Worm (Caenorhabditis elegans) whole organism, L3 larva: ENCODE data around the gene K11G9.5.
A peak's percentile ranks its signal among the peaks of the same experiment; 100 is the strongest.

Experiments used
- aly-2 ChIP-seq: fragments of 150-350 bp; optimal IDR thresholded peaks from 2 replicates; lab custom pipeline; 2014; ENCODE audit warnings: missing biosample characterization, missing genetic modification characterization
- ama-1 ChIP-seq: fragments of 150-350 bp; optimal IDR thresholded peaks from 2 replicates; lab custom pipeline; 2018
- ceh-16 ChIP-seq: sonication (generic microtip); optimal IDR thresholded peaks from 2 replicates; lab custom pipeline; 2017; ENCODE audit warnings: missing biosample characterization, missing genetic modification characterization
- ceh-28 ChIP-seq: fragments of 150-350 bp; optimal IDR thresholded peaks from 2 replicates; lab custom pipeline; 2014; ENCODE audit warnings: missing biosample characterization, missing genetic modification reagents, missing genetic modification characterization
- ceh-82 ChIP-seq: fragments of 150-350 bp; optimal IDR thresholded peaks from 2 replicates; lab custom pipeline; 2014; ENCODE audit warnings: missing biosample characterization, missing genetic modification characterization
- ceh-9 ChIP-seq: sonication (generic microtip); optimal IDR thresholded peaks from 2 replicates; lab custom pipeline; 2018; ENCODE audit warnings: missing biosample characterization, missing genetic modification characterization
- egl-5 ChIP-seq: fragments of 150-350 bp; optimal IDR thresholded peaks from 2 replicates; lab custom pipeline; 2017; ENCODE audit warnings: missing biosample characterization, missing genetic modification reagents, missing genetic modification characterization, inconsistent platforms
- elt-1 ChIP-seq: fragments of 150-350 bp; optimal IDR thresholded peaks from 2 replicates; lab custom pipeline; 2014; ENCODE audit warnings: missing biosample characterization, missing genetic modification characterization
- eor-1 ChIP-seq, 2 experiments: fragments of 150-350 bp; optimal IDR thresholded peaks; 2 replicates each; lab custom pipeline; 2014 to 2018; ENCODE audit warnings: missing biosample characterization in 2 of 2, missing genetic modification characterization in 2 of 2
- fos-1 ChIP-seq: fragments of 150-350 bp; optimal IDR thresholded peaks from 2 replicates; lab custom pipeline; 2014; ENCODE audit warnings: missing biosample characterization, missing genetic modification characterization
- hmg-11 ChIP-seq: sonication (generic microtip); optimal IDR thresholded peaks from 2 replicates; lab custom pipeline; 2016; ENCODE audit warnings: missing genetic modification characterization, missing compliant biosample characterization
- jun-1 ChIP-seq: fragments of 150-350 bp; optimal IDR thresholded peaks from 2 replicates; lab custom pipeline; 2014; ENCODE audit warnings: missing biosample characterization, missing genetic modification reagents, missing genetic modification characterization
- lsy-12 ChIP-seq: sonication (generic microtip); optimal IDR thresholded peaks from 2 replicates; lab custom pipeline; 2016; ENCODE audit warnings: mild to moderate bottlenecking, missing genetic modification characterization, missing compliant biosample characterization
- mdl-1 ChIP-seq: fragments of 150-350 bp; optimal IDR thresholded peaks from 2 replicates; lab custom pipeline; 2014; ENCODE audit warnings: missing biosample characterization, missing genetic modification characterization
- nfya-1 ChIP-seq: sonication (generic microtip); optimal IDR thresholded peaks from 2 replicates; lab custom pipeline; 2017; ENCODE audit warnings: missing genetic modification characterization, mild to moderate bottlenecking, missing compliant biosample characterization, antibody characterized with exemption, moderate library complexity; ENCODE audit not compliant: insufficient read depth
- nhr-11 ChIP-seq: fragments of 150-350 bp; optimal IDR thresholded peaks from 2 replicates; lab custom pipeline; 2014; ENCODE audit warnings: missing biosample characterization, missing genetic modification characterization
- nhr-23 ChIP-seq: fragments of 150-350 bp; optimal IDR thresholded peaks from 2 replicates; lab custom pipeline; 2014; ENCODE audit warnings: missing biosample characterization, missing genetic modification reagents, missing genetic modification characterization
- nhr-237 ChIP-seq: fragments of 150-350 bp; optimal IDR thresholded peaks from 2 replicates; lab custom pipeline; 2014; ENCODE audit warnings: missing biosample characterization, missing genetic modification characterization
- nhr-25 ChIP-seq: sonication (generic microtip); optimal IDR thresholded peaks from 2 replicates; lab custom pipeline; 2017; ENCODE audit warnings: missing biosample characterization, missing genetic modification characterization
- nhr-28 ChIP-seq: fragments of 150-350 bp; optimal IDR thresholded peaks from 2 replicates; lab custom pipeline; 2014; ENCODE audit warnings: missing biosample characterization, missing genetic modification characterization
- nhr-43 ChIP-seq: sonication (generic microtip); optimal IDR thresholded peaks from 2 replicates; lab custom pipeline; 2016; ENCODE audit warnings: mild to moderate bottlenecking, missing genetic modification characterization, missing compliant biosample characterization; ENCODE audit not compliant: poor library complexity, severe bottlenecking
- nhr-67 ChIP-seq: fragments of 150-350 bp; optimal IDR thresholded peaks from 2 replicates; lab custom pipeline; 2014; ENCODE audit warnings: missing biosample characterization, missing genetic modification characterization
- nhr-77 ChIP-seq: fragments of 150-350 bp; optimal IDR thresholded peaks from 2 replicates; lab custom pipeline; 2014; ENCODE audit warnings: missing biosample characterization, missing genetic modification characterization
- pqm-1 ChIP-seq: fragments of 150-350 bp; optimal IDR thresholded peaks from 2 replicates; lab custom pipeline; 2017; ENCODE audit warnings: missing biosample characterization, missing genetic modification characterization, inconsistent platforms
- skn-1 ChIP-seq: fragments of 150-350 bp; optimal IDR thresholded peaks from 2 replicates; lab custom pipeline; 2014; ENCODE audit warnings: missing biosample characterization, missing genetic modification characterization
- tbx-2 ChIP-seq: sonication (generic microtip); optimal IDR thresholded peaks from 2 replicates; lab custom pipeline; 2016; ENCODE audit warnings: mild to moderate bottlenecking, missing genetic modification characterization, missing compliant biosample characterization
- unc-39 ChIP-seq: sonication (generic microtip); optimal IDR thresholded peaks from 4 replicates; lab custom pipeline; 2017; ENCODE audit warnings: missing biosample characterization, missing genetic modification characterization
- zag-1 ChIP-seq: fragments of 150-350 bp; optimal IDR thresholded peaks from 2 replicates; lab custom pipeline; 2014; ENCODE audit warnings: missing biosample characterization, missing genetic modification characterization
- ztf-11 ChIP-seq: fragments of 150-350 bp; optimal IDR thresholded peaks from 2 replicates; lab custom pipeline; 2014; ENCODE audit warnings: missing biosample characterization, missing genetic modification characterization
- ztf-4 ChIP-seq: fragments of 150-350 bp; optimal IDR thresholded peaks from 2 replicates; lab custom pipeline; 2014; ENCODE audit warnings: missing biosample characterization, missing genetic modification characterization

Gene K11G9.5

DNA sequence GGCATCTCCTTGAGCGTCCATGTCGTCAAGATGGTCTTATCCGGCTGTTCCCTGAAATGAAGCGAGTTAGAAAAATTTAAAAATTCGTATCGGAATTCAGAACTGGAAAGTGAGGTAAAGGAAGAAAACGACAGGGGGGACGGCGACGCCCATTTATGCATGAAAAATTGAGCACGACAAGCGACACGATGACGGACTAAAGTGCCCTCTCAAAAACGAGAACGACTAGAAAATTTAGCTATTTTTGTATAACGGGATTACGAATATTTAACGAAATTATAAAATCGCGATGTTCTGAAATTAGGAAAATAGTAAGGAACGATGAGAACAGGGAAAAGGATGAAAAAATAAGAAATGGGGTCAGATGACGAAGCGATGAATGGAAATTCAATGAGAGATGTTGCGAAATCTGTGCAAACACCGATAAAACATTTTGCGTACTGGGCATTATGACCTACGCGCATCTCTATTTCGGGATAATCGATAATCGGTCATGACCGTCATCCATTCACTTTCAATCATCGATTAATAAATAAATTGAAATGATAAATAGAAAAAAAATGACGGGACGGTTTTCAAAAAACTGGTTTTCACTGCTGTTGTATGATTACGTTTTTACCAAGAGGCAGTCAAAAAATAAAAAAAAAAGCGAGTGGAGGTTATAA, 31.7 kb downstream of the K11G9.5 start, which contains the start of gene snb-1 (continued):
- peak; percentile 34 for TF ChIP-seq lsy-12
- TF ChIP-seq ztf-11 (tag; lab: Kevin White, UChicago): no peak
- no peak for TF ChIP-seq nhr-11 (tag; lab: Kevin White, UChicago)
- TF ChIP-seq ceh-16: no peak
- no peak for TF ChIP-seq mdl-1
- TF ChIP-seq nhr-28 (tag; lab: Kevin White, UChicago): no peak
- no peak for TF ChIP-seq fos-1 (tag; lab: Kevin White, UChicago)
- no peak for TF ChIP-seq ama-1 (lab: Kevin White, UChicago)
- TF ChIP-seq aly-2: no peak
- TF ChIP-seq elt-1 (tag; lab: Kevin White, UChicago): no peak
- peak; percentile 97 for TF ChIP-seq nhr-23 (tag; lab: Kevin White, UChicago)
- peak; percentile 13 for TF ChIP-seq nhr-43
- peak; percentile 12 for TF ChIP-seq nhr-77 (tag; lab: Kevin White, UChicago)
- peak; percentile 68 for TF ChIP-seq nfya-1
- TF ChIP-seq pqm-1 (tag; lab: Kevin White, UChicago): peak; percentile 54
- no peak for TF ChIP-seq ceh-9
- peak; percentile 35 for TF ChIP-seq egl-5 (tag; lab: Kevin White, UChicago)
- TF ChIP-seq nhr-67: no peak
- peak; percentile 86 for TF ChIP-seq ceh-82
- peak; percentile 80 for TF ChIP-seq nhr-25

- no peak for TF ChIP-seq ceh-9
- TF ChIP-seq ama-1 (lab: Kevin White, UChicago): peak; percentile 62
These were observed 33.1 kb downstream of the K11G9.5 start, which contains the start of gene syx-18 for ce11 chrV:6655174-6655573. TSS of gene syx-18 (minus strand) at chrV:6655449.

- TF ChIP-seq aly-2 (no peak), unc-39 (tag; lab: Kevin White, UChicago) (no peak), nhr-237 (no peak), eor-1 (tag; optimal IDR thresholded peaks at IDR 0.05; lab: Kevin White, UChicago) (no peak), nhr-11 (tag; lab: Kevin White, UChicago) (no peak), nhr-25 (no peak), ztf-4 (tag; lab: Kevin White, UChicago) (no peak), egl-5 (tag; lab: Kevin White, UChicago) (no peak), skn-1 (no peak)
These were observed 36.2 kb downstream of the K11G9.5 start, which contains the start of gene T10H9.8 for ce11 chrV:6652051-6652450. TSS of gene T10H9.8 (plus strand) at chrV:6652351.

ce11 chrV:6650508-6650907, 37.8 kb downstream of the K11G9.5 start:
- TF ChIP-seq lsy-12 (no peak), skn-1 (no peak), jun-1 (tag; lab: Kevin White, UChicago) (no peak), tbx-2 (no peak), nhr-28 (tag; lab: Kevin White, UChicago) (no peak), ama-1 (lab: Kevin White, UChicago) (no peak), ceh-28 (tag; lab: Kevin White, UChicago) (no peak)

DNA sequence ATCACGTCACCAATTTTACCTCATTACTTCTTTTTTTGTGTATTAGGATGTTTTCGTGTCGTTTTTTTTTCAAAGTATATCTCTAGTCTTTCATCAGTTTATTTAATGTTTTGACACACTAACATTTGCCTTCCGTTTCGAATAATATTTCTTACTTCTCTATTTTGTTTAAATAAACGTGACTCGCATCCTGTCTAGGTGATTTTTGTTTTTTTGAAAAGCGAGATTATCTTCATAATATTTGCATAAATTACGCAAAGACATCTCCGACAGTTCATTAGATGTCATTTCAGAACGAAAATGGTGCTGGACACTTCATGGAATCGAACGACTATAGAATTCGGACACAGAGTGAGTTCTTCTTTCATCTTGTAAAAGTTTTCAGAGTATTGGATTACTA, 39.0 kb downstream of the K11G9.5 start, which contains the start of gene T10H9.1:
TSS of gene T10H9.1 (plus strand) at position 301 of the 400 bp plus-strand sequence.
- no peak for TF ChIP-seq zag-1 (tag; lab: Kevin White, UChicago)
- no peak for TF ChIP-seq nhr-77 (tag; lab: Kevin White, UChicago)
- TF ChIP-seq ama-1 (lab: Kevin White, UChicago): no peak
- no peak for TF ChIP-seq eor-1 (tag; optimal IDR thresholded peaks at IDR 0.05; lab: Kevin White, UChicago)
- TF ChIP-seq ceh-28 (tag; lab: Kevin White, UChicago): no peak
- no peak for TF ChIP-seq skn-1
- no peak for TF ChIP-seq ztf-4 (tag; lab: Kevin White, UChicago)

ce11 chrV:6645810-6646209, 42.5 kb downstream of the K11G9.5 start:
- TF ChIP-seq fos-1 (tag; lab: Kevin White, UChicago) (no peak), mdl-1 (no peak), egl-5 (tag; lab: Kevin White, UChicago) (no peak), nhr-23 (tag; lab: Kevin White, UChicago) (no peak), ceh-9 (no peak), hmg-11 (tag; lab: Kevin White, UChicago) (no peak)
